Worm (Caenorhabditis elegans) whole organism, late embryonic: Measurements from ENCODE around the gene C56G2.4.

Experiments
- K02D7.2 ChIP-seq: sonication (generic microtip); optimal IDR thresholded peaks from 2 replicates; lab custom pipeline; 2017; ENCODE audit warnings: mild to moderate bottlenecking, missing genetic modification characterization, missing compliant biosample characterization
- ama-1 ChIP-seq: fragments of 150-350 bp; optimal IDR thresholded peaks from 2 replicates; lab custom pipeline; 2014
- dve-1 ChIP-seq: sonication (generic microtip); optimal IDR thresholded peaks from 2 replicates; lab custom pipeline; 2017; ENCODE audit warnings: antibody characterized with exemption, mild to moderate bottlenecking, missing genetic modification characterization, missing compliant biosample characterization
- hlh-8 ChIP-seq: sonication (generic microtip); optimal IDR thresholded peaks from 2 replicates; lab custom pipeline; 2016; ENCODE audit warnings: missing genotype, missing genetic modification characterization, missing compliant biosample characterization
- mec-3 ChIP-seq: sonication (generic microtip); optimal IDR thresholded peaks from 2 replicates; lab custom pipeline; 2016; ENCODE audit warnings: borderline replicate concordance, missing genetic modification characterization, missing compliant biosample characterization
- nhr-11 ChIP-seq: fragments of 150-350 bp; optimal IDR thresholded peaks from 2 replicates; lab custom pipeline; 2014; ENCODE audit warnings: missing biosample characterization, missing genetic modification characterization
- pag-3 ChIP-seq: sonication (generic microtip); optimal IDR thresholded peaks from 2 replicates; lab custom pipeline; 2016; ENCODE audit warnings: missing compliant biosample characterization, missing genetic modification characterization, borderline replicate concordance
- pat-9 ChIP-seq: fragments of 200-800 bp; sonication (Bioruptor generic); optimal IDR thresholded peaks from 2 replicates; lab custom pipeline; 2018; ENCODE audit warnings: mild to moderate bottlenecking, missing genetic modification characterization, moderate library complexity, missing compliant biosample characterization
- pax-1 ChIP-seq: fragments of 150-350 bp; optimal IDR thresholded peaks from 2 replicates; lab custom pipeline; 2014; ENCODE audit warnings: missing biosample characterization, missing genetic modification characterization
- pqm-1 ChIP-seq: sonication (generic microtip); optimal IDR thresholded peaks from 2 replicates; lab custom pipeline; 2016; ENCODE audit warnings: missing genetic modification characterization, missing compliant biosample characterization
- rnt-1 ChIP-seq: sonication (generic microtip); optimal IDR thresholded peaks from 2 replicates; lab custom pipeline; 2016; ENCODE audit warnings: missing genetic modification characterization, missing compliant biosample characterization
- sox-4 ChIP-seq: sonication (generic microtip); optimal IDR thresholded peaks from 2 replicates; lab custom pipeline; 2017; ENCODE audit warnings: mild to moderate bottlenecking, missing genetic modification characterization, inconsistent platforms, missing compliant biosample characterization

DNA sequence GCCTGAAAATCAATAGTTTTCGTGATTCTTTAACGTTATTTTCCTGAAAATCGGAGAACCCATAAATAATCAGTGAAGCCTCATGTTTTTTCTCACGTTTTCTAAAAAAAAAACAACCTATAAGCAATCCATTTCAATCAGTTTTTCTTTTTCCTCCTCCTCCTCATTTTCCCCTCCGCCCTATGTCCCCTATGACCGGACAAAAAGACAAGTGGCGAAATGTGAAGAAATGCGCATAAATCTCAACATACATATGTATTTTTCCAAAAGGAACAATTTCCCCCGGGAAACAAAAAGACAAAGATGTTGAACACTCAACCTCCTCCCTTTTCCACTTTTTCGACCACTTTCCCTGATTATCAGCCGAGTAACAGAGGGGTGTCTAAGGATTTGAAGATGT is 16.0 kb upstream of the C56G2.4 start:
- no peak for TF ChIP-seq pag-3
- TF ChIP-seq mec-3: no peak
- no peak for TF ChIP-seq hlh-8 (tag; lab: Kevin White, UChicago)
- TF ChIP-seq ama-1: no peak
- no peak for TF ChIP-seq dve-1 (tag; lab: Kevin White, UChicago)
- TF ChIP-seq pat-9 (tag; lab: Kevin White, UChicago): no peak
- TF ChIP-seq rnt-1: no peak
- TF ChIP-seq pqm-1 (tag; lab: Kevin White, UChicago): no peak
- no peak for TF ChIP-seq pax-1 (tag; lab: Kevin White, UChicago)
- TF ChIP-seq K02D7.2 (tag; lab: Kevin White, UChicago): no peak
- TF ChIP-seq sox-4: no peak
- no peak for TF ChIP-seq nhr-11 (tag; lab: Kevin White, UChicago)
